Worm (Caenorhabditis elegans): ENCODE measurements around the gene clec-225.

DNA sequence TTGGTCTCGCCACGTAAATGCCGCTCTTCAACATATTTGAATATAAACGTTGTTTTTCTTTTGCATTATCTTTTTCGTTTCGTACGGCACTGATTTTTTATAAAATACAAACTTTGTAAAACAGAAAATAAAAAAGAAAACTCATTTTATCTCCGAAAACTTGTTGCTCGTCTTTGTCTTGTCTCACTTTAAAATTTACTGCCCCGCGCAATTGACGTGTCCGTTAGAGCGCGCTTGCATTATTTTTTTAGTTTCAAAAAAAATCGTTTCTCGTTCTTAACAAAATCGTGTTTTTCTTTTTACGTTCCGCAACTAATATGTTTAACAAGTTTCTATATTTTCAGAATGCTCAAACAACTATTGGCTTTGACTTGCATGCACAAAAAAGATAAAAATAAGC, 17.9 kb upstream of the clec-225 start, which contains the start of gene noca-1:
- no peak for TF ChIP-seq xbp-1 (tag; optimal IDR thresholded peaks at IDR 0.05)
- no peak for TF ChIP-seq C04F5.9 (tag; optimal IDR thresholded peaks at IDR 0.05)
- no peak for TF ChIP-seq sptf-1 (tag; optimal IDR thresholded peaks at IDR 0.05)
- no peak for TF ChIP-seq unc-62 (GFP tag; optimal IDR thresholded peaks at IDR 0.05)
- no peak for TF ChIP-seq unc-130 (tag; optimal IDR thresholded peaks at IDR 0.05)
- TF ChIP-seq aha-1 (tag; optimal IDR thresholded peaks at IDR 0.05): no peak
- TF ChIP-seq ztf-11 (tag; optimal IDR thresholded peaks at IDR 0.05): no peak
